Fruit fly (Drosophila melanogaster): ENCODE results near the gene CG12506.

CG12506 gene

dm6 chr2L:819315-820032 lies 46.1 kb downstream of the CG12506 start, which contains the start of the genes PGAP2 and Clp (continued):
- TF ChIP-seq HLH4C (GFP tag; IDR thresholded peaks at IDR 0.05; ENCODE audit: partially characterized antibody) (peak; percentile 71), zen2 (GFP tag; IDR thresholded peaks at IDR 0.05; ENCODE audit: partially characterized antibody) (no peak), CG14014 (GFP tag; IDR thresholded peaks at IDR 0.05) (no peak; the same call in none of the 2 replicates), CG11247 (GFP tag; IDR thresholded peaks at IDR 0.05) (peak; percentile 46; the same call in 1 of the 2 replicates), D (optimal IDR thresholded peaks at IDR 0.05) (no peak), D (GFP tag; optimal IDR thresholded peaks at IDR 0.05) (peak; percentile 41), wdn (GFP tag; IDR thresholded peaks at IDR 0.05) (no peak), bsh (GFP tag; optimal IDR thresholded peaks at IDR 0.05) (peak in 1 of 2 experiments; percentile 72), CG13624 (GFP tag; optimal IDR thresholded peaks at IDR 0.05) (peak; percentile 20), Med (GFP tag) (peak; percentile 89), GATAe (GFP tag; conservative IDR thresholded peaks at IDR 0.05) (no peak), CG10565 (GFP tag; optimal IDR thresholded peaks at IDR 0.05) (no peak), Dip2 (GFP tag; IDR thresholded peaks at IDR 0.05) (no peak), CG4328 (GFP tag; optimal IDR thresholded peaks at IDR 0.05) (peak; percentile 48), CG13424 (tag; optimal IDR thresholded peaks at IDR 0.05) (peak; percentile 79), CG10431 (GFP tag; optimal IDR thresholded peaks at IDR 0.05) (no peak), Rfx (GFP tag; IDR thresholded peaks at IDR 0.05) (peak; percentile 84), CG10147 (GFP tag; optimal IDR thresholded peaks at IDR 0.05) (peak; percentile 38), CG17385 (GFP tag; optimal IDR thresholded peaks at IDR 0.05) (peak; percentile 64), dimm (GFP tag; IDR thresholded peaks at IDR 0.05) (peak; percentile 44; the same call in 1 of the 2 replicates), CG2202 (tag; optimal IDR thresholded peaks at IDR 0.05) (no peak), Elba2 (GFP tag; optimal IDR thresholded peaks at IDR 0.05) (no peak), CG43689 (GFP tag; IDR thresholded peaks at IDR 0.05) (no peak), CG7963 (GFP tag; IDR thresholded peaks at IDR 0.05; ENCODE audit: partially characterized antibody) (no peak), CoRest (tag; optimal IDR thresholded peaks at IDR 0.05) (peak; percentile 87), ranshi (GFP tag; IDR thresholded peaks at IDR 0.05) (peak; percentile 69), jigr1 (GFP tag; IDR thresholded peaks at IDR 0.05) (no peak), pum (GFP tag; optimal IDR thresholded peaks at IDR 0.05) (peak; percentile 63), Camta (GFP tag; optimal IDR thresholded peaks at IDR 0.05) (peak; percentile 33), Fer3 (tag; optimal IDR thresholded peaks at IDR 0.05) (peak; percentile 78), PHDP (tag; optimal IDR thresholded peaks at IDR 0.05) (peak; percentile 67), mam (GFP tag; optimal IDR thresholded peaks at IDR 0.05) (peak; percentile 64), CG10959 (GFP tag; IDR thresholded peaks at IDR 0.05) (peak; percentile 40; the same call in 1 of the 2 replicates), sna (GFP tag; IDR thresholded peaks at IDR 0.05; ENCODE audit: partially characterized antibody) (no peak), mld (GFP tag; IDR thresholded peaks at IDR 0.05; ENCODE audit: partially characterized antibody) (no peak), klu (GFP tag; IDR thresholded peaks at IDR 0.05) (peak; percentile 76), CG13287 (GFP tag; IDR thresholded peaks at IDR 0.05; ENCODE audit: partially characterized antibody) (peak; percentile 70; the same call in 1 of the 2 replicates), nmo (GFP tag; optimal IDR thresholded peaks at IDR 0.05) (peak; percentile 87), Nf-YB (GFP tag; optimal IDR thresholded peaks at IDR 0.05) (peak; percentile 51), CG10462 (GFP tag; optimal IDR thresholded peaks at IDR 0.05) (no peak), maf-S (GFP tag; optimal IDR thresholded peaks at IDR 0.05) (peak; percentile 3), CG17361 (GFP tag; IDR thresholded peaks at IDR 0.05) (peak; percentile 91), cwo (GFP tag; optimal IDR thresholded peaks at IDR 0.05) (peak; percentile 38), CG2678 (tag; optimal IDR thresholded peaks at IDR 0.05) (peak; percentile 80), ttk (GFP tag; IDR thresholded peaks at IDR 0.05) (peak; percentile 72), slou (GFP tag; optimal IDR thresholded peaks at IDR 0.05) (peak; percentile 49), bowl (GFP tag; IDR thresholded peaks at IDR 0.05) (no peak), CG6813 (GFP tag; optimal IDR thresholded peaks at IDR 0.05) (no peak), CG8281 (tag; optimal IDR thresholded peaks at IDR 0.05) (peak; percentile 29)
